Worm (Caenorhabditis elegans): ENCODE measurements around the gene ogr-2.

Gene ogr-2

DNA sequence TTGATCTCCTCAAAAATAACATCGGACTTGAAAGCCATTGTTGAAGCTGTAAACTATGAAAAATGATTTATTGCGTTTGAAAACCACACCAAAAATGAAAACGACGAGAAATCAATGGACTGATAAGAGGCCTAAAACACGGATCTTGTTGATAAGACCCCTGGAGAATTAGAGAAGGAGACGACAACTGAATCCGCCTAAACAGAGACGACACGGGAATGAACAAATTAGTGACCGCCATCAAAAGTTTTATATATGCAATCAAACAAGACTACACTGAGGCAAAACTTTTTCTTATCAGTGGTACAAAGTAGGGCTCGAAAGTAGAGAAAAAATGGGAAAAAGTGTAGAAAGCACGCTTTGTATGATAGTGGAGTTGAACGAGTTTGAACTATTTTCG is 39.9 kb upstream of the ogr-2 start, which contains the start of gene nlt-1 (continued):
- no peak for TF ChIP-seq nhr-42 (GFP tag; IDR thresholded peaks at IDR 0.05)
- no peak for TF ChIP-seq daf-12 (tag; optimal IDR thresholded peaks at IDR 0.05)
- TF ChIP-seq lin-38 (GFP tag; IDR thresholded peaks at IDR 0.05), result no peak
- no peak for TF ChIP-seq F10B5.3 (tag; optimal IDR thresholded peaks at IDR 0.05)
- no peak for TF ChIP-seq daf-8 (GFP tag; IDR thresholded peaks at IDR 0.05)
- peak; percentile 86 for TF ChIP-seq hlh-11 (tag; optimal IDR thresholded peaks at IDR 0.05)
- TF ChIP-seq ceh-32 (tag; optimal IDR thresholded peaks at IDR 0.05; ENCODE audit: poor library complexity), result no peak
- no peak for TF ChIP-seq egl-27 (tag; optimal IDR thresholded peaks at IDR 0.05)
- TF ChIP-seq ZK337.2 (GFP tag; IDR thresholded peaks at IDR 0.05), result no peak
- TF ChIP-seq nhr-11 (tag; optimal IDR thresholded peaks at IDR 0.05), result peak; percentile 28
- TF ChIP-seq F44E2.7 (GFP tag; IDR thresholded peaks at IDR 0.05), result no peak
- TF ChIP-seq php-3 (GFP tag; IDR thresholded peaks at IDR 0.05), result peak; percentile 98
- peak; percentile 70 for TF ChIP-seq nhr-48 (tag; optimal IDR thresholded peaks at IDR 0.05)
- no peak for TF ChIP-seq dpl-1 (GFP tag; optimal IDR thresholded peaks at IDR 0.05)
- peak; percentile 43 for TF ChIP-seq T20F7.1 (GFP tag; optimal IDR thresholded peaks at IDR 0.05)
- no peak for TF ChIP-seq Y48G9A.11 (GFP tag; IDR thresholded peaks at IDR 0.05)
- TF ChIP-seq dmd-8 (GFP tag; IDR thresholded peaks at IDR 0.05), result no peak
- peak; percentile 13 for TF ChIP-seq mes-2 (tag; optimal IDR thresholded peaks at IDR 0.05; ENCODE audit: poor library complexity, severe bottlenecking)
- TF ChIP-seq ztf-11 (tag; optimal IDR thresholded peaks at IDR 0.05), result no peak
- no peak for TF ChIP-seq D1046.2 (GFP tag; IDR thresholded peaks at IDR 0.05)
- no peak for TF ChIP-seq lsy-2 (tag; optimal IDR thresholded peaks at IDR 0.05)
- TF ChIP-seq unc-39 (tag; optimal IDR thresholded peaks at IDR 0.05), result no peak
- TF ChIP-seq lin-1 (GFP tag; IDR thresholded peaks at IDR 0.05), result 0 out of 2 replicates have a peak, but pooled peaks have one; percentile 44
- no peak for TF ChIP-seq zip-11 (GFP tag; IDR thresholded peaks at IDR 0.05)
- TF ChIP-seq daf-16 (GFP tag; optimal IDR thresholded peaks at IDR 0.05), result no peak
- TF ChIP-seq daf-16 (tag; optimal IDR thresholded peaks at IDR 0.05), result peak; percentile 89
- TF ChIP-seq tag-97 (GFP tag; IDR thresholded peaks at IDR 0.05), result no peak
- no peak for TF ChIP-seq rbr-2 (tag; optimal IDR thresholded peaks at IDR 0.05)
- no peak for TF ChIP-seq unc-130 (GFP tag; optimal IDR thresholded peaks at IDR 0.05)
- TF ChIP-seq snpc-1.2 (GFP tag; IDR thresholded peaks at IDR 0.05), result no peak
- no peak for TF ChIP-seq lim-7 (GFP tag; IDR thresholded peaks at IDR 0.05)
- no peak for TF ChIP-seq F26F4.8 (GFP tag; conservative IDR thresholded peaks at IDR 0.05)
- no peak for TF ChIP-seq nhr-76 (tag; optimal IDR thresholded peaks at IDR 0.05)
- TF ChIP-seq mdt-29 (GFP tag; IDR thresholded peaks at IDR 0.05), result no peak
- TF ChIP-seq snpc-4 (tag; optimal IDR thresholded peaks at IDR 0.05), result no peak
- TF ChIP-seq saeg-2 (GFP tag; IDR thresholded peaks at IDR 0.05), result no peak
- no peak for TF ChIP-seq ceh-44 (GFP tag; IDR thresholded peaks at IDR 0.05)
- TF ChIP-seq Y5F2A.4 (GFP tag; optimal IDR thresholded peaks at IDR 0.05), result no peak
- no peak for TF ChIP-seq lin-39 (tag; optimal IDR thresholded peaks at IDR 0.05)
- no peak for TF ChIP-seq F37D6.2 (tag; optimal IDR thresholded peaks at IDR 0.05)
- TF ChIP-seq fos-1 (tag; optimal IDR thresholded peaks at IDR 0.05), result no peak
- no peak for TF ChIP-seq Y105C5A.15 (GFP tag; IDR thresholded peaks at IDR 0.05)
- TF ChIP-seq sdz-12 (GFP tag; optimal IDR thresholded peaks at IDR 0.05), result no peak
- no peak for TF ChIP-seq egl-43 (GFP tag; IDR thresholded peaks at IDR 0.05)
- no peak for TF ChIP-seq duxl-1 (tag; optimal IDR thresholded peaks at IDR 0.05; ENCODE audit: poor library complexity)
- peak; percentile 81 for TF ChIP-seq dve-1 (tag; optimal IDR thresholded peaks at IDR 0.05; ENCODE audit: insufficient read depth)
- TF ChIP-seq cey-2 (tag; optimal IDR thresholded peaks at IDR 0.05; ENCODE audit: borderline replicate concordance, insufficient read depth), result no peak
- no peak for TF ChIP-seq attf-4 (tag; optimal IDR thresholded peaks at IDR 0.05)
- TF ChIP-seq pqm-1 (tag; optimal IDR thresholded peaks at IDR 0.05), result peak; percentile 91
- TF ChIP-seq F49E8.2 (tag; optimal IDR thresholded peaks at IDR 0.05; ENCODE audit: borderline replicate concordance), result no peak
- TF ChIP-seq nhr-237 (tag; optimal IDR thresholded peaks at IDR 0.05), result no peak
- no peak for TF ChIP-seq ZK546.5 (tag; optimal IDR thresholded peaks at IDR 0.05)
